Fruit fly (Drosophila melanogaster) whole organism, embryonic: Measurements from ENCODE around the gene CG43814.

Experiments used
- Bgb ChIP-seq: fragments of 200-800 bp; sonication (Bioruptor generic); IDR thresholded peaks from 2 replicates; pipeline ENCODE4 v1.3.6; 2022; ENCODE audit warnings: missing biosample characterization, missing genetic modification characterization; ENCODE audit not compliant: partially characterized antibody
- Blimp-1 ChIP-seq: fragments of 200-800 bp; sonication (Bioruptor generic); optimal IDR thresholded peaks from 3 replicates; lab custom pipeline; 2018; ENCODE audit warnings: missing biosample characterization, missing genetic modification characterization, mild to moderate bottlenecking, moderate library complexity, missing genetic modification reagents
- CG10366 ChIP-seq: fragments of 200-800 bp; sonication (Bioruptor generic); IDR thresholded peaks from 2 replicates; pipeline ENCODE4 v1.3.6; 2022; ENCODE audit warnings: missing biosample characterization, missing genetic modification characterization
- CG11504 ChIP-seq: fragments of 200-800 bp; sonication (Bioruptor generic); optimal IDR thresholded peaks from 3 replicates; lab custom pipeline; 2019; ENCODE audit warnings: missing biosample characterization, mild to moderate bottlenecking, missing genetic modification characterization, moderate library complexity
- CG12155 ChIP-seq: fragments of 200-800 bp; sonication (Bioruptor generic); optimal IDR thresholded peaks from 3 replicates; lab custom pipeline; 2016; ENCODE audit warnings: missing biosample characterization, missing genetic modification characterization
- CG13624 ChIP-seq: fragments of 200-800 bp; sonication (Bioruptor generic); optimal IDR thresholded peaks from 2 replicates; lab custom pipeline; 2016; ENCODE audit warnings: missing biosample characterization, missing genetic modification characterization
- CG15479 ChIP-seq: fragments of 200-800 bp; sonication (Bioruptor generic); optimal IDR thresholded peaks from 3 replicates; lab custom pipeline; 2019; ENCODE audit warnings: missing biosample characterization, mild to moderate bottlenecking, missing genetic modification characterization, moderate library complexity
- CG2120 ChIP-seq: fragments of 200-800 bp; sonication (Bioruptor generic); optimal IDR thresholded peaks from 3 replicates; lab custom pipeline; 2016; ENCODE audit warnings: missing biosample characterization, missing genetic modification characterization
- CG2712 ChIP-seq: fragments of 200-800 bp; optimal IDR thresholded peaks from 3 replicates; lab custom pipeline; 2019; ENCODE audit warnings: missing biosample characterization, mild to moderate bottlenecking, missing genetic modification characterization, moderate library complexity
- CG31441 ChIP-seq: fragments of 200-800 bp; sonication (Bioruptor generic); IDR thresholded peaks from 2 replicates; pipeline ENCODE4 v1.3.6; 2022; ENCODE audit warnings: missing biosample characterization, missing genetic modification characterization
- CG3847 ChIP-seq: fragments of 200-800 bp; sonication (Bioruptor generic); IDR thresholded peaks from 2 replicates; pipeline ENCODE4 v1.3.6; 2022; ENCODE audit warnings: missing biosample characterization, missing genetic modification characterization
- CG4820 ChIP-seq: fragments of 200-800 bp; sonication (Bioruptor generic); optimal IDR thresholded peaks from 3 replicates; lab custom pipeline; 2016; ENCODE audit warnings: missing biosample characterization, missing genetic modification characterization
- CG5180 ChIP-seq: fragments of 200-800 bp; sonication (Bioruptor generic); optimal IDR thresholded peaks from 3 replicates; lab custom pipeline; 2017; ENCODE audit warnings: missing biosample characterization, missing genetic modification characterization, mild to moderate bottlenecking, moderate library complexity, missing genetic modification reagents
- CG6272 ChIP-seq: fragments of 200-800 bp; sonication (Bioruptor generic); IDR thresholded peaks from 2 replicates; pipeline ENCODE4 v1.3.6; 2022; ENCODE audit warnings: missing biosample characterization, missing genetic modification characterization
- CG7839 ChIP-seq: fragments of 200-800 bp; sonication (Bioruptor generic); optimal IDR thresholded peaks from 3 replicates; lab custom pipeline; 2018; ENCODE audit warnings: missing biosample characterization, mild to moderate bottlenecking, missing genetic modification characterization, moderate library complexity
- CoRest ChIP-seq: fragments of 200-800 bp; sonication (Bioruptor generic); optimal IDR thresholded peaks from 3 replicates; lab custom pipeline; 2018; ENCODE audit warnings: missing biosample characterization, mild to moderate bottlenecking, missing genetic modification characterization, moderate library complexity
- Deaf1 ChIP-seq: fragments of 200-800 bp; optimal IDR thresholded peaks from 3 replicates; lab custom pipeline; 2019; ENCODE audit warnings: missing biosample characterization, mild to moderate bottlenecking, missing genetic modification characterization, moderate library complexity
- Drgx ChIP-seq: fragments of 200-800 bp; sonication (Bioruptor generic); IDR thresholded peaks from 2 replicates; pipeline ENCODE4 v1.3.6; 2022; ENCODE audit warnings: missing biosample characterization, missing genetic modification characterization
- Hmr ChIP-seq: fragments of 200-800 bp; sonication (Bioruptor generic); optimal IDR thresholded peaks from 3 replicates; lab custom pipeline; 2017; ENCODE audit warnings: mild to moderate bottlenecking, missing biosample characterization, missing genetic modification reagents, missing genetic modification characterization
- Jarid2 ChIP-seq: fragments of 200-800 bp; sonication (Bioruptor generic); optimal IDR thresholded peaks from 3 replicates; lab custom pipeline; 2017; ENCODE audit warnings: mild to moderate bottlenecking, missing biosample characterization, missing genetic modification reagents, missing genetic modification characterization
- Kr ChIP-seq: fragments of 200-800 bp; sonication (Bioruptor generic); optimal IDR thresholded peaks from 2 replicates; lab custom pipeline; 2017; ENCODE audit warnings: missing biosample characterization, mild to moderate bottlenecking, missing genetic modification characterization
- Lhr ChIP-seq: fragments of 200-800 bp; sonication (Bioruptor generic); optimal IDR thresholded peaks from 3 replicates; lab custom pipeline; 2017; ENCODE audit warnings: mild to moderate bottlenecking, missing biosample characterization, missing genetic modification reagents, missing genetic modification characterization
- Med ChIP-seq: fragments of 200-800 bp; sonication (Bioruptor generic); peaks from one replicate; lab custom pipeline; 2016; ENCODE audit warnings: missing biosample characterization, missing genetic modification characterization, mild to moderate bottlenecking, inconsistent platforms, moderate library complexity
- NC2α ChIP-seq: fragments of 200-800 bp; sonication (Bioruptor generic); optimal IDR thresholded peaks from 2 replicates; lab custom pipeline; 2016; ENCODE audit warnings: missing biosample characterization, missing genetic modification characterization
- NFAT ChIP-seq: fragments of 200-800 bp; sonication (Bioruptor generic); IDR thresholded peaks from 2 replicates; pipeline ENCODE4 v1.3.6; 2022; ENCODE audit warnings: missing biosample characterization, missing genetic modification characterization
- Nf-YC ChIP-seq: fragments of 200-800 bp; optimal IDR thresholded peaks from 3 replicates; lab custom pipeline; 2019; ENCODE audit warnings: missing biosample characterization, mild to moderate bottlenecking, missing genetic modification characterization, moderate library complexity
- Ptx1 ChIP-seq: fragments of 200-800 bp; sonication (Bioruptor generic); IDR thresholded peaks from 2 replicates; pipeline ENCODE4 v1.3.6; 2022; ENCODE audit warnings: missing biosample characterization, missing genetic modification characterization
- Sox102F ChIP-seq: fragments of 200-800 bp; sonication (Bioruptor generic); optimal IDR thresholded peaks from 2 replicates; lab custom pipeline; 2018; ENCODE audit warnings: missing biosample characterization, mild to moderate bottlenecking, missing genetic modification characterization, moderate library complexity
- Xbp1 ChIP-seq: fragments of 200-800 bp; sonication (Bioruptor generic); optimal IDR thresholded peaks from 3 replicates; lab custom pipeline; 2016; ENCODE audit warnings: missing biosample characterization, mild to moderate bottlenecking, missing genetic modification characterization
- bsh ChIP-seq, 2 experiments: fragments of 200-800 bp; sonication (Bioruptor generic); optimal IDR thresholded peaks; 2 replicates each; lab custom pipeline; 2017 to 2018; ENCODE audit warnings: mild to moderate bottlenecking in 2 of 2, missing biosample characterization in 2 of 2, missing genetic modification characterization in 2 of 2, moderate library complexity in 1 of 2
- gcm ChIP-seq: fragments of 200-800 bp; sonication (Bioruptor generic); optimal IDR thresholded peaks from 2 replicates; lab custom pipeline; 2019; ENCODE audit warnings: missing biosample characterization, mild to moderate bottlenecking, missing genetic modification characterization, moderate library complexity
- gem ChIP-seq: fragments of 200-800 bp; sonication (Bioruptor generic); optimal IDR thresholded peaks from 2 replicates; lab custom pipeline; 2019; ENCODE audit warnings: missing biosample characterization, mild to moderate bottlenecking, missing genetic modification characterization, moderate library complexity
- grn ChIP-seq: fragments of 200-800 bp; sonication (Bioruptor generic); optimal IDR thresholded peaks from 3 replicates; lab custom pipeline; 2017; ENCODE audit warnings: missing biosample characterization, missing genetic modification characterization
- gsb-n ChIP-seq: fragments of 200-800 bp; sonication (Bioruptor generic); optimal IDR thresholded peaks from 3 replicates; lab custom pipeline; 2018; ENCODE audit warnings: missing biosample characterization, mild to moderate bottlenecking, missing genetic modification characterization
- hb ChIP-seq: fragments of 200-800 bp; sonication (Bioruptor generic); IDR thresholded peaks from 3 replicates; pipeline ENCODE4 v1.3.6; 2022; ENCODE audit warnings: missing biosample characterization, missing genetic modification characterization; ENCODE audit not compliant: partially characterized antibody
- nmo ChIP-seq: fragments of 200-800 bp; sonication (Bioruptor generic); optimal IDR thresholded peaks from 2 replicates; lab custom pipeline; 2018; ENCODE audit warnings: missing biosample characterization, mild to moderate bottlenecking, missing genetic modification characterization, moderate library complexity
- oc ChIP-seq: fragments of 200-800 bp; sonication (Bioruptor generic); optimal IDR thresholded peaks from 2 replicates; lab custom pipeline; 2018; ENCODE audit warnings: missing biosample characterization, mild to moderate bottlenecking, missing genetic modification characterization, moderate library complexity
- pb ChIP-seq: fragments of 200-800 bp; sonication (Bioruptor generic); optimal IDR thresholded peaks from 3 replicates; lab custom pipeline; 2016; ENCODE audit warnings: missing biosample characterization, missing genetic modification characterization
- pita ChIP-seq: fragments of 200-800 bp; sonication (Bioruptor generic); optimal IDR thresholded peaks from 2 replicates; lab custom pipeline; 2017; ENCODE audit warnings: missing biosample characterization, mild to moderate bottlenecking, missing genetic modification characterization
- row ChIP-seq: fragments of 200-800 bp; sonication (Bioruptor generic); IDR thresholded peaks from 3 replicates; pipeline ENCODE4 v1.3.6; 2022; ENCODE audit warnings: missing biosample characterization, missing genetic modification characterization
- sens ChIP-seq: fragments of 200-800 bp; sonication (Bioruptor generic); peaks from one replicate; lab custom pipeline; 2016; ENCODE audit warnings: missing biosample characterization, missing genetic modification characterization
- tio ChIP-seq: fragments of 200-800 bp; sonication (Bioruptor generic); optimal IDR thresholded peaks from 2 replicates; lab custom pipeline; 2017; ENCODE audit warnings: missing biosample characterization, missing genetic modification characterization, inconsistent platforms
- tll ChIP-seq, 2 experiments: fragments of 200-800 bp in 1 of 2; fragments of >200 bp in 1 of 2; sonication (Bioruptor generic) in 1 of 2; optimal IDR thresholded peaks; 2 replicates each; lab custom pipeline; 2017 to 2019; ENCODE audit warnings: missing biosample characterization in 2 of 2, missing genetic modification characterization in 2 of 2, mild to moderate bottlenecking in 1 of 2, moderate library complexity in 1 of 2
- trem ChIP-seq: fragments of 200-800 bp; optimal IDR thresholded peaks from 3 replicates; lab custom pipeline; 2019; ENCODE audit warnings: missing biosample characterization, mild to moderate bottlenecking, missing genetic modification characterization, moderate library complexity
- unpg ChIP-seq: fragments of 200-800 bp; sonication (Bioruptor generic); optimal IDR thresholded peaks from 3 replicates; lab custom pipeline; 2018; ENCODE audit warnings: missing biosample characterization, mild to moderate bottlenecking, missing genetic modification characterization, moderate library complexity

The CG43814 gene

dm6 chr2L:18776559-18776958 is 28.6 kb downstream of the CG43814 start (continued):
- TF ChIP-seq hb (0 out of 3 replicates have a peak, but pooled peaks have one; percentile 24), CG12155 (GFP tag; lab: Kevin White, UChicago) (no peak), Xbp1 (GFP tag; lab: Kevin White, UChicago) (peak; percentile 1), CG7839 (tag; lab: Kevin White, UChicago) (peak; percentile 23), Lhr (peak; percentile 30), trem (tag; lab: Kevin White, UChicago) (peak; percentile 25), NFAT (peak; percentile 19; the same call in 1 of the 2 replicates), CG3847 (peak; percentile 14; the same call in 1 of the 2 replicates), pita (GFP tag; lab: Kevin White, UChicago) (peak; percentile 71), Bgb (GFP tag; lab: Robert Waterston, UW) (peak; percentile 51), Jarid2 (GFP tag; lab: Kevin White, UChicago) (peak; percentile 60), tio (no peak), CG2712 (tag; lab: Kevin White, UChicago) (peak; percentile 19), CoRest (peak; percentile 32), CG13624 (no peak), Hmr (GFP tag; lab: Kevin White, UChicago) (no peak), nmo (GFP tag; lab: Kevin White, UChicago) (peak; percentile 8), tll (GFP tag; optimal IDR thresholded peaks at IDR 0.05; lab: Kevin White, UChicago) (no peak), Nf-YC (tag; lab: Kevin White, UChicago) (no peak)

DNA sequence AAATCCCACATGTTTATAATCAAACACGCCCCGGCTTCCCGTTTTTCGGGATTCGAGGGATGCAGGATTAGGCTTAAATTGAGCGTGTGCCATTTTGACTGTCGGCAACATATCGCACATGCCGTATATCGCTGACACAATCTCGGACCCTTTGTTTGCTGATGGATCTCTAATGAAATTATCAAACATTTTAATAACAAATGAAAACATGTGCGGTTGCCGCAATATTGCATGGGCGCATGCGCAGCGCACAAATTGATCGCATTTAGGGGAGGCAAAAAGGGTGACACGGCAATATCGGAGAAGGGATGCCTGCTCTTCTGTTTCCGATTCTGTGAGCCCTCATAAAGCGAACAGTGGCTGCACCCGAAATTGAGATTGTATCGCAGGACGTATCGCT is 29.9 kb downstream of the CG43814 start:
- TF ChIP-seq grn (GFP tag; lab: Kevin White, UChicago) (peak; percentile 23), gcm (GFP tag; lab: Kevin White, UChicago) (peak; percentile 15), CG2120 (no peak), CG6272 (GFP tag; lab: Robert Waterston, UW) (0 out of 2 replicates have a peak, but pooled peaks have one; percentile 9), NC2α (GFP tag; lab: Kevin White, UChicago) (no peak), gsb-n (peak; percentile 50), Med (peak; percentile 4), Kr (GFP tag; lab: Kevin White, UChicago) (peak; percentile 64), oc (tag; lab: Kevin White, UChicago) (peak; percentile 84), Deaf1 (tag; lab: Kevin White, UChicago) (no peak), CG15479 (peak; percentile 60)

- TF ChIP-seq CG5180 (GFP tag; lab: Kevin White, UChicago) (no peak), oc (tag; lab: Kevin White, UChicago) (peak; percentile 90)
These were observed 37.3 kb downstream of the CG43814 start for dm6 chr2L:18767815-18768214.

DNA sequence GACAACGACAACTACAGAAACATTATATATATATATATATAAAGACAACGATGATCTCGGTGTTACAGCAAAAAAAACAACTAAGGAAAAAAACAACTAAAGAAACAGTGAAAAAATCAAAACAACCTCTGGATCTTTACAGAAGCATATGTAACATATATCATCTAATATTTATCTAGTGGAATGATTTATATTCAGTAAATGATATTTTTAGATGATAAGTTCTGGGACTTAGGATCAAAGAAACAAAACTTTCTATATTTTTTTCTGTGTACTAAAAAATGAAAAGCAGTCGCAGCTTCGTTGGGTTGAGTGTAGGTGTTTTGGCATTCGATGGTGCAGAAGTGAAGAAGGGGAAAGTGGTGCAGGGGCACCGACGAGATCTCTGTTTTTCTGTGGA is 38.0 kb downstream of the CG43814 start:
- TF ChIP-seq gem (tag; lab: Kevin White, UChicago), result peak; percentile 42
- no peak for TF ChIP-seq CG10366 (GFP tag; lab: Robert Waterston, UW)
- peak; percentile 41 for TF ChIP-seq CG11504 (tag; lab: Kevin White, UChicago)
- peak in 1 of 2 experiments; percentile 31 for TF ChIP-seq bsh (GFP tag; optimal IDR thresholded peaks at IDR 0.05; lab: Kevin White, UChicago)
- peak; percentile 12 for TF ChIP-seq CG7839 (tag; lab: Kevin White, UChicago)
- no peak for TF ChIP-seq CG4820 (GFP tag; lab: Kevin White, UChicago)
- TF ChIP-seq unpg (GFP tag; lab: Kevin White, UChicago), result peak; percentile 9
- TF ChIP-seq row (GFP tag; lab: Robert Waterston, UW), result 0 out of 3 replicates have a peak, but pooled peaks have one; percentile 30
- peak; percentile 51 for TF ChIP-seq Drgx (GFP tag; lab: Robert Waterston, UW)
- TF ChIP-seq Ptx1 (GFP tag; lab: Robert Waterston, UW), result no peak
- peak; percentile 13; the same call in 1 of the 2 replicates for TF ChIP-seq CG31441 (GFP tag; lab: Robert Waterston, UW)
- peak; percentile 17 for TF ChIP-seq sens (GFP tag; lab: Kevin White, UChicago)
- TF ChIP-seq pb (GFP tag; lab: Kevin White, UChicago), result no peak
- TF ChIP-seq Sox102F (GFP tag; lab: Kevin White, UChicago), result peak; percentile 0
- peak; percentile 4 for TF ChIP-seq Blimp-1 (GFP tag; lab: Kevin White, UChicago)
- peak; percentile 12 for TF ChIP-seq CG2712 (tag; lab: Kevin White, UChicago)
- peak; percentile 1 for TF ChIP-seq nmo (GFP tag; lab: Kevin White, UChicago)
- TF ChIP-seq, all 482 proteins: peak for 13
